Worm (Caenorhabditis elegans) whole organism, young adult: Measurements from ENCODE around the gene dyf-13.
A peak's percentile ranks its signal among the peaks of the same experiment; 100 is the strongest.

Experiments
- C17E4.6 ChIP-seq: fragments of 200-800 bp; sonication (Bioruptor generic); IDR thresholded peaks from 2 replicates; pipeline ENCODE4 v1.3.6; 2022; ENCODE audit warnings: missing genetic modification reagents, missing genetic modification characterization, missing compliant biosample characterization
- D2030.7 ChIP-seq: fragments of 200-800 bp; sonication (Bioruptor generic); IDR thresholded peaks from 2 replicates; pipeline ENCODE4 v1.3.6; 2022; ENCODE audit warnings: missing genetic modification reagents, missing genetic modification characterization, missing compliant biosample characterization
- F22D6.2 ChIP-seq: sonication (generic microtip); optimal IDR thresholded peaks from 2 replicates; lab custom pipeline; 2016; ENCODE audit warnings: mild to moderate bottlenecking, missing genetic modification characterization, missing compliant biosample characterization
- F49E8.2 ChIP-seq: sonication (generic microtip); optimal IDR thresholded peaks from 3 replicates; lab custom pipeline; 2017; ENCODE audit warnings: missing genetic modification characterization, mild to moderate bottlenecking, missing compliant biosample characterization, antibody characterized with exemption, moderate library complexity; ENCODE audit not compliant: insufficient read depth
- F57C9.4 ChIP-seq: sonication (generic microtip); optimal IDR thresholded peaks from 2 replicates; lab custom pipeline; 2017; ENCODE audit warnings: mild to moderate bottlenecking, missing genetic modification characterization, missing compliant biosample characterization
- Y53F4B.3 ChIP-seq: fragments of 200-800 bp; sonication (Bioruptor generic); IDR thresholded peaks from 2 replicates; pipeline ENCODE4 v1.3.6; 2022; ENCODE audit warnings: missing genetic modification reagents, missing genetic modification characterization, missing compliant biosample characterization
- Y53G8AR.9 ChIP-seq: fragments of 200-800 bp; sonication (Bioruptor generic); conservative IDR thresholded peaks from 2 replicates; pipeline ENCODE4 v1.3.6; 2022; ENCODE audit warnings: missing genetic modification reagents, missing genetic modification characterization, missing compliant biosample characterization
- aptf-2 ChIP-seq: fragments of 200-800 bp; sonication (Bioruptor generic); conservative IDR thresholded peaks from 2 replicates; pipeline ENCODE4 v1.3.6; 2022; ENCODE audit warnings: missing genetic modification reagents, missing genetic modification characterization, missing compliant biosample characterization
- bed-2 ChIP-seq: fragments of 200-800 bp; sonication (Bioruptor generic); IDR thresholded peaks from 2 replicates; pipeline ENCODE4 v1.3.6; 2022; ENCODE audit warnings: missing genetic modification reagents, missing genetic modification characterization, missing compliant biosample characterization
- ceh-100 ChIP-seq: fragments of 200-800 bp; sonication (Bioruptor generic); IDR thresholded peaks from 2 replicates; pipeline ENCODE4 v1.3.6; 2022; ENCODE audit warnings: missing genetic modification reagents, missing genetic modification characterization, missing compliant biosample characterization
- ceh-40 ChIP-seq: fragments of 200-800 bp; sonication (Bioruptor generic); IDR thresholded peaks from 2 replicates; pipeline ENCODE4 v1.3.6; 2022; ENCODE audit warnings: missing genetic modification characterization, missing compliant biosample characterization
- ceh-79 ChIP-seq: sonication (generic microtip); optimal IDR thresholded peaks from 2 replicates; lab custom pipeline; 2017; ENCODE audit warnings: mild to moderate bottlenecking, missing genetic modification characterization, missing compliant biosample characterization
- ceh-91 ChIP-seq: fragments of 200-800 bp; sonication (Bioruptor generic); IDR thresholded peaks from 2 replicates; pipeline ENCODE4 v1.3.6; 2022; ENCODE audit warnings: missing genetic modification reagents, missing genetic modification characterization, missing compliant biosample characterization
- chd-7 ChIP-seq: sonication (generic microtip); optimal IDR thresholded peaks from 2 replicates; lab custom pipeline; 2016; ENCODE audit warnings: mild to moderate bottlenecking, missing genetic modification characterization, moderate library complexity, missing compliant biosample characterization
- die-1 ChIP-seq: sonication (generic microtip); optimal IDR thresholded peaks from 2 replicates; lab custom pipeline; 2016; ENCODE audit warnings: missing genotype, mild to moderate bottlenecking, missing genetic modification characterization, missing compliant biosample characterization
- dpff-1 ChIP-seq: sonication (generic microtip); optimal IDR thresholded peaks from 2 replicates; lab custom pipeline; 2017; ENCODE audit warnings: mild to moderate bottlenecking, missing genetic modification characterization, missing compliant biosample characterization
- egl-18 ChIP-seq: fragments of 200-800 bp; sonication (Bioruptor generic); IDR thresholded peaks from 2 replicates; pipeline ENCODE4 v1.3.6; 2022; ENCODE audit warnings: missing genetic modification reagents, missing genetic modification characterization, missing compliant biosample characterization
- gei-17 ChIP-seq: fragments of 200-800 bp; sonication (Bioruptor generic); optimal IDR thresholded peaks from 2 replicates; lab custom pipeline; 2018; ENCODE audit warnings: mild to moderate bottlenecking, missing genetic modification characterization, missing compliant biosample characterization
- hlh-12 ChIP-seq: sonication (generic microtip); optimal IDR thresholded peaks from 2 replicates; lab custom pipeline; 2016; ENCODE audit warnings: missing genetic modification characterization, missing compliant biosample characterization
- hrde-1 ChIP-seq: sonication (generic microtip); optimal IDR thresholded peaks from 2 replicates; lab custom pipeline; 2016; ENCODE audit warnings: missing genetic modification characterization, mild to moderate bottlenecking, missing compliant biosample characterization, moderate library complexity, missing genotype, missing genetic modification reagents, borderline replicate concordance
- hsf-1 ChIP-seq: fragments of 200-800 bp; sonication (Bioruptor generic); IDR thresholded peaks from 2 replicates; pipeline ENCODE4 v1.3.6; 2022; ENCODE audit warnings: missing genetic modification reagents, missing genetic modification characterization, missing compliant biosample characterization
- let-526 ChIP-seq: fragments of 200-800 bp; sonication (Bioruptor generic); IDR thresholded peaks from 2 replicates; pipeline ENCODE4 v1.3.6; 2022; ENCODE audit warnings: missing genetic modification reagents, missing genetic modification characterization, missing compliant biosample characterization
- lsl-1 ChIP-seq: fragments of 200-800 bp; sonication (Bioruptor generic); optimal IDR thresholded peaks from 2 replicates; lab custom pipeline; 2018; ENCODE audit warnings: mild to moderate bottlenecking, missing genetic modification characterization, moderate library complexity, missing compliant biosample characterization
- madf-6 ChIP-seq: fragments of 200-800 bp; sonication (Bioruptor generic); IDR thresholded peaks from 2 replicates; pipeline ENCODE4 v1.3.6; 2022; ENCODE audit warnings: missing genetic modification reagents, missing genetic modification characterization, missing compliant biosample characterization
- mes-4 ChIP-seq: sonication (generic microtip); optimal IDR thresholded peaks from 2 replicates; lab custom pipeline; 2016; ENCODE audit warnings: missing genotype, missing genetic modification characterization, missing compliant biosample characterization
- nhr-90 ChIP-seq: sonication (generic microtip); optimal IDR thresholded peaks from 2 replicates; lab custom pipeline; 2016; ENCODE audit warnings: missing genotype, mild to moderate bottlenecking, missing genetic modification characterization, missing compliant biosample characterization
- pha-4 ChIP-seq: fragments of 150-350 bp; sonication (generic microtip); optimal IDR thresholded peaks from 2 replicates; lab custom pipeline; 2014; ENCODE audit warnings: missing biosample characterization, missing genetic modification reagents, missing genetic modification characterization
- repo-1 ChIP-seq: sonication (generic microtip); optimal IDR thresholded peaks from 2 replicates; lab custom pipeline; 2017; ENCODE audit warnings: mild to moderate bottlenecking, missing genetic modification characterization, missing compliant biosample characterization
- snpc-1.1 ChIP-seq: sonication (generic microtip); optimal IDR thresholded peaks from 2 replicates; lab custom pipeline; 2017; ENCODE audit warnings: missing genetic modification characterization, mild to moderate bottlenecking, missing compliant biosample characterization, antibody characterized with exemption, moderate library complexity, missing genotype, missing genetic modification reagents; ENCODE audit not compliant: insufficient read depth
- snpc-3.4 ChIP-seq: sonication (generic microtip); optimal IDR thresholded peaks from 2 replicates; lab custom pipeline; 2017; ENCODE audit warnings: missing genetic modification characterization, mild to moderate bottlenecking, missing compliant biosample characterization, antibody characterized with exemption, moderate library complexity, missing genotype, missing genetic modification reagents
- snpc-4 ChIP-seq, 5 experiments: fragments of 150-350 bp in 1 of 5; sonication (generic microtip) in 4 of 5; optimal IDR thresholded peaks; 2 replicates each; lab custom pipeline; 2014 to 2018; ENCODE audit warnings: missing genetic modification characterization in 5 of 5, missing biosample characterization in 3 of 5, antibody characterized with exemption in 2 of 5, mild to moderate bottlenecking in 2 of 5, missing compliant biosample characterization in 2 of 5, missing genotype in 2 of 5, moderate library complexity in 2 of 5, missing genetic modification reagents in 1 of 5
- sptf-2 ChIP-seq: fragments of 200-800 bp; sonication (Bioruptor generic); optimal IDR thresholded peaks from 2 replicates; lab custom pipeline; 2018; ENCODE audit warnings: mild to moderate bottlenecking, missing genetic modification characterization, missing compliant biosample characterization
- tbp1 ChIP-seq: fragments of 200-800 bp; sonication (Bioruptor generic); optimal IDR thresholded peaks from 2 replicates; lab custom pipeline; 2018; ENCODE audit warnings: mild to moderate bottlenecking, missing genetic modification characterization, missing compliant biosample characterization
- tlf-1 ChIP-seq: fragments of 200-800 bp; sonication (Bioruptor generic); optimal IDR thresholded peaks from 2 replicates; lab custom pipeline; 2018; ENCODE audit warnings: mild to moderate bottlenecking, missing genetic modification characterization, missing compliant biosample characterization
- xnd-1 ChIP-seq: sonication (generic microtip); optimal IDR thresholded peaks from 2 replicates; lab custom pipeline; 2016; ENCODE audit warnings: missing genotype, missing genetic modification reagents, missing genetic modification characterization, missing compliant biosample characterization
- ztf-25 ChIP-seq: fragments of 200-800 bp; sonication (Bioruptor generic); IDR thresholded peaks from 2 replicates; pipeline ENCODE4 v1.3.6; 2022; ENCODE audit warnings: missing genetic modification reagents, missing genetic modification characterization, missing compliant biosample characterization
- ztf-26 ChIP-seq: sonication (generic microtip); optimal IDR thresholded peaks from 2 replicates; lab custom pipeline; 2017; ENCODE audit warnings: missing genetic modification characterization, missing compliant biosample characterization

The dyf-13 gene

DNA sequence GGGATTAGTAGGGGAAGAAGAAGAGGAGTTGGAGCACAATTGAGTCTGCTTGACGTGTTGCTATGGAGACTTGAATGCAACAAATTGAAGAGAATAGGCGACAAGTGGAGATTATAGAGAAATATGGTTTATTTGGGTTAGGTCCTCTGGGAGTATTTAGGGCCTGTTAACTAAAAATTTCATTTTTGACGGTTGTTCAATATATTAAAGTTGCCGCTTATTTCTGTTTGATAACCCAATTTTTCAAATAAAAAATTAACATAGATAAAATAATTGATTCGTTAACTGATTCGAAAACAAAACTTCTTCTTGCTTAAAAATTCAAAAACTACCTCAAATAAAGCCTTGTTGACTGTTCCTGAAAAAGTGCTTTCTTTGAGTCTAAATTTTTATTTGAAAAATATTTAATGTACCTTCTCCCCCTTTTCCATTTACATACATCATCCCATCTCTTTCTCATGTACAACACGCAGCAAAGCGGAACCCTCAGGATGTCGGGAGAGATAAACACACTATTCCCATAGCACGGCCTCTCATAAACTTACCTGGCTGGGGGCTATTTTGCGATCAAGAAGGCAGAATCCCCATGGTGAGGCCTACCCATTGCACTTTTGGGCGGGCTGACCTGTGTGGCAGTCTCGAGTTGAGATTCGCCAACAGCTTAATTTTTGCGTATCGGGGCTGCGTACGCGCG, at the start of gene dyf-13:
TSS of gene dyf-13 (minus strand) at position 51 of the 694 bp plus-strand sequence.
- peak; percentile 45 for TF ChIP-seq snpc-3.4 (tag; lab: Kevin White, UChicago)
- TF ChIP-seq ztf-25 (GFP tag; lab: Robert Waterston, UW) = 0 out of 2 replicates have a peak, but pooled peaks have one; percentile 30
- TF ChIP-seq snpc-1.1 (tag; lab: Kevin White, UChicago) = peak; percentile 86
- 0 out of 2 replicates have a peak, but pooled peaks have one; percentile 60 for TF ChIP-seq aptf-2 (GFP tag; lab: Robert Waterston, UW)
- 0 out of 2 replicates have a peak, but pooled peaks have one; percentile 41 for TF ChIP-seq egl-18
- TF ChIP-seq tbp1 (GFP tag; lab: Kevin White, UChicago) = peak; percentile 29
- TF ChIP-seq C17E4.6 = no peak
- TF ChIP-seq snpc-4 (GFP tag; optimal IDR thresholded peaks at IDR 0.05; lab: Kevin White, UChicago) = peak; percentile 70
- TF ChIP-seq snpc-4 (tag; optimal IDR thresholded peaks at IDR 0.05; lab: Kevin White, UChicago) = peak in 3 of 4 experiments; percentile 82 to 86 (median 84)
- TF ChIP-seq ztf-26 (tag; lab: Kevin White, UChicago) = no peak

- TF ChIP-seq nhr-90 (tag; lab: Kevin White, UChicago) (no peak), let-526 (GFP tag; lab: Robert Waterston, UW) (no peak)
- TF ChIP-seq, all 124 proteins: peak for 0
Observed at ce11 chrII:7217047-7217446, 45.9 kb upstream of the dyf-13 start, which contains the start of gene E04F6.10. E04F6.10 (minus strand) TSS chrII:7217147.

- TF ChIP-seq xnd-1 (tag; lab: Kevin White, UChicago) (no peak), ceh-91 (GFP tag; lab: Robert Waterston, UW) (no peak), mes-4 (tag; lab: Kevin White, UChicago) (no peak)
Observed at ce11 chrII:7212059-7212458, 40.9 kb upstream of the dyf-13 start, which contains the start of gene E04F6.9. E04F6.9 (minus strand) TSS chrII:7212159.

- TF ChIP-seq hlh-12 (tag; lab: Kevin White, UChicago) (no peak), repo-1 (tag; lab: Kevin White, UChicago) (no peak), pha-4 (tag; lab: Kevin White, UChicago) (no peak), sptf-2 (GFP tag; lab: Kevin White, UChicago) (no peak), Y53G8AR.9 (GFP tag; lab: Robert Waterston, UW) (no peak), die-1 (tag; lab: Kevin White, UChicago) (no peak), F22D6.2 (tag; lab: Kevin White, UChicago) (no peak), ceh-79 (tag; lab: Kevin White, UChicago) (no peak), lsl-1 (GFP tag; lab: Kevin White, UChicago) (no peak), Y53F4B.3 (GFP tag; lab: Robert Waterston, UW) (no peak), madf-6 (no peak), D2030.7 (GFP tag; lab: Robert Waterston, UW) (no peak), ceh-100 (GFP tag; lab: Robert Waterston, UW) (no peak), dpff-1 (tag; lab: Kevin White, UChicago) (no peak), hrde-1 (no peak)
Observed at ce11 chrII:7211280-7211679, 40.1 kb upstream of the dyf-13 start, which contains the start of gene E04F6.8. E04F6.8 (minus strand) TSS chrII:7211380.

DNA sequence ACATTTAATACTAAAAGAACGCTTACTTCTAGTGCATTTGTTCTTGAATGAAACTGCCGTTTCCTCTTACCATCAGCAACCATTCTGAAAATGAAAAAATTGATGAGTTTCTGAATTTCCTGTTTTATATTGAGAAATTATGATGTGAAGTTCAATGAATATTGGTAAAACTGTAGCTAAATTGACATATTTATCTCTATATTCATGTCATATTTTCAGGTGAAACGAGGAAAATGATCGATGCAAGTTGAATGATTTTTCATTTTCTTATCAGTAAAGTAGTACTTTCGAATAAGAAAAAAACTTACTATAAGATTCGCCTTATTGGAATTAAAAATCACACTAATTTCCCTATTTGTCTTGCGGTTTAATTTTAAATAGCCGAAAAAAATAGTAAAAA, 39.0 kb upstream of the dyf-13 start, which contains the start of gene E04F6.15:
TSS of gene E04F6.15 (minus strand) at position 101 of the 400 bp plus-strand sequence.
- TF ChIP-seq gei-17 (GFP tag; lab: Kevin White, UChicago) (no peak), hsf-1 (GFP tag; lab: Robert Waterston, UW) (no peak), bed-2 (GFP tag; lab: Robert Waterston, UW) (no peak), chd-7 (tag; lab: Kevin White, UChicago) (no peak), snpc-4 (GFP tag; optimal IDR thresholded peaks at IDR 0.05; lab: Kevin White, UChicago) (no peak), snpc-4 (tag; optimal IDR thresholded peaks at IDR 0.05; lab: Kevin White, UChicago) (no peak), F49E8.2 (no peak), F57C9.4 (tag; lab: Kevin White, UChicago) (no peak), ceh-40 (no peak), D2030.7 (GFP tag; lab: Robert Waterston, UW) (no peak), tlf-1 (no peak), let-526 (GFP tag; lab: Robert Waterston, UW) (no peak)
- TF ChIP-seq, all 124 proteins: peak for 0
